Fruit fly (Drosophila melanogaster) whole organism, embryonic: ENCODE results near the gene eIF2Bepsilon.
A peak's percentile ranks its signal among the peaks of the same experiment; 100 is the strongest.

Experiments
- Atf-2 ChIP-seq: fragments of 200-800 bp; sonication (Bioruptor generic); optimal IDR thresholded peaks from 2 replicates; lab custom pipeline; 2016; ENCODE audit warnings: missing biosample characterization, missing genetic modification characterization
- Blimp-1 ChIP-seq: fragments of 200-800 bp; sonication (Bioruptor generic); optimal IDR thresholded peaks from 3 replicates; lab custom pipeline; 2018; ENCODE audit warnings: missing biosample characterization, missing genetic modification characterization, mild to moderate bottlenecking, moderate library complexity, missing genetic modification reagents
- BtbVII ChIP-seq: fragments of 200-800 bp; sonication (Bioruptor generic); optimal IDR thresholded peaks from 3 replicates; lab custom pipeline; 2017; ENCODE audit warnings: missing biosample characterization, mild to moderate bottlenecking, missing genetic modification characterization
- CG10147 ChIP-seq: fragments of 200-800 bp; sonication (Bioruptor generic); optimal IDR thresholded peaks from 2 replicates; lab custom pipeline; 2019; ENCODE audit warnings: missing biosample characterization, mild to moderate bottlenecking, missing genetic modification characterization, moderate library complexity
- CG10565 ChIP-seq: fragments of 200-800 bp; sonication (Bioruptor generic); optimal IDR thresholded peaks from 3 replicates; lab custom pipeline; 2016; ENCODE audit warnings: missing biosample characterization, mild to moderate bottlenecking, missing genetic modification characterization
- CG14860 ChIP-seq: fragments of 200-800 bp; sonication (Bioruptor generic); IDR thresholded peaks from 3 replicates; pipeline ENCODE4 v1.3.6; 2022; ENCODE audit warnings: missing biosample characterization, missing genetic modification characterization; ENCODE audit not compliant: partially characterized antibody
- CG15696 ChIP-seq: fragments of 200-800 bp; sonication (Bioruptor generic); optimal IDR thresholded peaks from 2 replicates; lab custom pipeline; 2019; ENCODE audit warnings: missing biosample characterization, mild to moderate bottlenecking, missing genetic modification characterization, moderate library complexity
- CG16863 ChIP-seq: fragments of 200-800 bp; sonication (Bioruptor generic); optimal IDR thresholded peaks from 3 replicates; lab custom pipeline; 2016; ENCODE audit warnings: missing biosample characterization, missing genetic modification characterization
- CG17568 ChIP-seq: fragments of 200-800 bp; sonication (Bioruptor generic); optimal IDR thresholded peaks from 2 replicates; lab custom pipeline; 2018; ENCODE audit warnings: missing biosample characterization, mild to moderate bottlenecking, missing genetic modification characterization, moderate library complexity
- CG18011 ChIP-seq: fragments of 200-800 bp; sonication (Bioruptor generic); optimal IDR thresholded peaks from 2 replicates; lab custom pipeline; 2017; ENCODE audit warnings: missing biosample characterization, missing genetic modification characterization, mild to moderate bottlenecking, moderate library complexity, missing genotype
- CG18764 ChIP-seq: fragments of 200-800 bp; sonication (Bioruptor generic); optimal IDR thresholded peaks from 3 replicates; lab custom pipeline; 2016; ENCODE audit warnings: missing biosample characterization, missing genetic modification characterization
- CG30431 ChIP-seq: fragments of 200-800 bp; sonication (Bioruptor generic); optimal IDR thresholded peaks from 2 replicates; lab custom pipeline; 2017; ENCODE audit warnings: missing biosample characterization, missing genetic modification characterization
- CG34224 ChIP-seq: fragments of 200-800 bp; sonication (Bioruptor generic); IDR thresholded peaks from 3 replicates; pipeline ENCODE4 v1.3.6; 2022; ENCODE audit warnings: missing biosample characterization, missing genetic modification characterization; ENCODE audit not compliant: partially characterized antibody
- CG6175 ChIP-seq: fragments of 200-800 bp; sonication (Bioruptor generic); IDR thresholded peaks from 3 replicates; pipeline ENCODE4 v1.3.6; 2022; ENCODE audit warnings: missing biosample characterization, missing genetic modification characterization
- CG6689 ChIP-seq: fragments of 200-800 bp; sonication (Bioruptor generic); IDR thresholded peaks from 2 replicates; pipeline ENCODE4 v1.3.6; 2022; ENCODE audit warnings: missing biosample characterization, missing genetic modification characterization
- CG7357 ChIP-seq: fragments of 200-800 bp; sonication (Bioruptor generic); IDR thresholded peaks from 3 replicates; pipeline ENCODE4 v1.3.6; 2022; ENCODE audit warnings: missing biosample characterization, missing genetic modification characterization
- CG7786 ChIP-seq: fragments of 200-800 bp; sonication (Bioruptor generic); optimal IDR thresholded peaks from 2 replicates; lab custom pipeline; 2016; ENCODE audit warnings: missing biosample characterization, missing genetic modification characterization
- CG8281 ChIP-seq: fragments of 200-800 bp; sonication (Bioruptor generic); optimal IDR thresholded peaks from 2 replicates; lab custom pipeline; 2018; ENCODE audit warnings: missing biosample characterization, mild to moderate bottlenecking, missing genetic modification characterization, moderate library complexity
- CG8290 ChIP-seq, 3 experiments: fragments of 200-800 bp; sonication (Bioruptor generic); optimal IDR thresholded peaks; 2 replicates each; lab custom pipeline; 2016 to 2019; ENCODE audit warnings: missing biosample characterization in 3 of 3, missing genetic modification characterization in 3 of 3, mild to moderate bottlenecking in 2 of 3, moderate library complexity in 1 of 3
- CG8478 ChIP-seq: fragments of >200 bp; optimal IDR thresholded peaks from 2 replicates; lab custom pipeline; 2018
- CG8765 ChIP-seq: fragments of 200-800 bp; sonication (Bioruptor generic); IDR thresholded peaks from 2 replicates; pipeline ENCODE4 v1.3.6; 2022; ENCODE audit warnings: missing biosample characterization, missing genetic modification characterization
- Ets97D ChIP-seq: fragments of 200-800 bp; sonication (Bioruptor generic); optimal IDR thresholded peaks from 3 replicates; lab custom pipeline; 2016; ENCODE audit warnings: missing biosample characterization, missing genetic modification characterization
- Fer2 ChIP-seq: fragments of 200-800 bp; sonication (Bioruptor generic); optimal IDR thresholded peaks from 2 replicates; lab custom pipeline; 2018; ENCODE audit warnings: missing biosample characterization, mild to moderate bottlenecking, missing genetic modification characterization, moderate library complexity
- HmgD ChIP-seq: fragments of 200-800 bp; sonication (Bioruptor generic); optimal IDR thresholded peaks from 3 replicates; lab custom pipeline; 2016; ENCODE audit warnings: missing biosample characterization, missing genetic modification characterization
- Hr51 ChIP-seq, 2 experiments: fragments of 200-800 bp; sonication (Bioruptor generic); optimal IDR thresholded peaks; 2 replicates in 1 of 2; 3 replicates in 1 of 2; lab custom pipeline; 2016 to 2018; ENCODE audit warnings: missing biosample characterization in 2 of 2, missing genetic modification characterization in 2 of 2, mild to moderate bottlenecking in 1 of 2, moderate library complexity in 1 of 2
- Lhr ChIP-seq: fragments of 200-800 bp; sonication (Bioruptor generic); optimal IDR thresholded peaks from 3 replicates; lab custom pipeline; 2017; ENCODE audit warnings: mild to moderate bottlenecking, missing biosample characterization, missing genetic modification reagents, missing genetic modification characterization
- Nf-YA ChIP-seq: fragments of 200-800 bp; sonication (Bioruptor generic); IDR thresholded peaks from 2 replicates; pipeline ENCODE4 v1.3.6; 2022; ENCODE audit warnings: missing biosample characterization, missing genetic modification characterization
- Optix ChIP-seq: fragments of 200-800 bp; sonication (Bioruptor generic); IDR thresholded peaks from 3 replicates; pipeline ENCODE4 v1.3.6; 2022; ENCODE audit warnings: missing biosample characterization, missing genetic modification characterization
- Ravus ChIP-seq: fragments of 200-800 bp; sonication (Bioruptor generic); IDR thresholded peaks from 2 replicates; pipeline ENCODE4 v1.3.6; 2022; ENCODE audit warnings: missing biosample characterization, missing genetic modification characterization
- amos ChIP-seq: fragments of 200-800 bp; sonication (Bioruptor generic); IDR thresholded peaks from 2 replicates; pipeline ENCODE4 v1.3.6; 2022; ENCODE audit warnings: missing biosample characterization, missing genetic modification characterization; ENCODE audit not compliant: partially characterized antibody
- aop ChIP-seq: fragments of 200-800 bp; sonication (Bioruptor generic); IDR thresholded peaks from 2 replicates; pipeline ENCODE4 v1.3.6; 2022; ENCODE audit warnings: missing biosample characterization, missing genetic modification characterization
- ara ChIP-seq: fragments of 200-800 bp; sonication (Bioruptor generic); IDR thresholded peaks from 2 replicates; pipeline ENCODE4 v1.3.6; 2022; ENCODE audit warnings: missing biosample characterization, missing genetic modification characterization
- ci ChIP-seq: fragments of 200-800 bp; sonication (Bioruptor generic); IDR thresholded peaks from 3 replicates; pipeline ENCODE4 v1.3.6; 2022; ENCODE audit warnings: missing biosample characterization, missing genetic modification characterization
- ewg ChIP-seq: fragments of 200-800 bp; sonication (Bioruptor generic); optimal IDR thresholded peaks from 3 replicates; lab custom pipeline; 2017; ENCODE audit warnings: mild to moderate bottlenecking, missing biosample characterization, missing genetic modification reagents, missing genetic modification characterization
- eyg ChIP-seq: fragments of 200-800 bp; sonication (Bioruptor generic); optimal IDR thresholded peaks from 3 replicates; lab custom pipeline; 2016; ENCODE audit warnings: missing biosample characterization, missing genetic modification characterization
- fd102C ChIP-seq: fragments of 200-800 bp; sonication (Bioruptor generic); optimal IDR thresholded peaks from 2 replicates; lab custom pipeline; 2018; ENCODE audit warnings: missing biosample characterization, mild to moderate bottlenecking, missing genetic modification characterization, moderate library complexity
- gce ChIP-seq: fragments of 200-800 bp; sonication (Bioruptor generic); IDR thresholded peaks from 3 replicates; pipeline ENCODE4 v1.3.6; 2022; ENCODE audit warnings: missing biosample characterization, missing genetic modification characterization
- gsb ChIP-seq: fragments of 200-800 bp; sonication (Bioruptor generic); IDR thresholded peaks from 2 replicates; pipeline ENCODE4 v1.3.6; 2022; ENCODE audit warnings: missing biosample characterization, missing genetic modification characterization
- klu ChIP-seq: fragments of 200-800 bp; sonication (Bioruptor generic); IDR thresholded peaks from 2 replicates; pipeline ENCODE4 v1.3.6; 2022; ENCODE audit warnings: missing biosample characterization, missing genetic modification characterization
- kni ChIP-seq: fragments of 200-800 bp; sonication (Bioruptor generic); optimal IDR thresholded peaks from 3 replicates; lab custom pipeline; 2017; ENCODE audit warnings: mild to moderate bottlenecking, missing biosample characterization, missing genetic modification reagents, missing genetic modification characterization
- lov ChIP-seq, 2 experiments: fragments of 200-800 bp in 1 of 2; fragments of >200 bp in 1 of 2; sonication (Bioruptor generic) in 1 of 2; IDR thresholded peaks in 1 of 2; optimal IDR thresholded peaks in 1 of 2; 2 replicates in 1 of 2; 3 replicates in 1 of 2; pipeline versions ENCODE4 v1.3.6 to Lab custom; 2017 to 2022; ENCODE audit warnings: missing biosample characterization in 1 of 2, missing genetic modification characterization in 1 of 2
- maf-S ChIP-seq: fragments of 200-800 bp; sonication (Bioruptor generic); optimal IDR thresholded peaks from 2 replicates; lab custom pipeline; 2016; ENCODE audit warnings: missing biosample characterization, missing genetic modification characterization
- phol ChIP-seq: fragments of 200-800 bp; sonication (Bioruptor generic); optimal IDR thresholded peaks from 3 replicates; lab custom pipeline; 2018; ENCODE audit warnings: missing biosample characterization, mild to moderate bottlenecking, missing genetic modification characterization, moderate library complexity
- psq ChIP-seq: fragments of 200-800 bp; sonication (Bioruptor generic); optimal IDR thresholded peaks from 2 replicates; lab custom pipeline; 2017; ENCODE audit warnings: missing biosample characterization, missing genetic modification characterization
- repo ChIP-seq: fragments of 200-800 bp; sonication (Bioruptor generic); optimal IDR thresholded peaks from 2 replicates; lab custom pipeline; 2016; ENCODE audit warnings: missing biosample characterization, missing genetic modification characterization
- ro ChIP-seq: fragments of 200-800 bp; sonication (Bioruptor generic); IDR thresholded peaks from 2 replicates; pipeline ENCODE4 v1.3.6; 2022; ENCODE audit warnings: missing biosample characterization, missing genetic modification characterization
- schlank ChIP-seq: fragments of 200-800 bp; sonication (Bioruptor generic); optimal IDR thresholded peaks from 2 replicates; lab custom pipeline; 2018; ENCODE audit warnings: missing biosample characterization, mild to moderate bottlenecking, missing genetic modification characterization
- seq ChIP-seq: fragments of 200-800 bp; sonication (Bioruptor generic); IDR thresholded peaks from 2 replicates; pipeline ENCODE4 v1.3.6; 2022; ENCODE audit warnings: missing biosample characterization, missing genetic modification characterization
- unpg ChIP-seq: fragments of 200-800 bp; sonication (Bioruptor generic); optimal IDR thresholded peaks from 3 replicates; lab custom pipeline; 2018; ENCODE audit warnings: missing biosample characterization, mild to moderate bottlenecking, missing genetic modification characterization, moderate library complexity
- wek ChIP-seq: fragments of 200-800 bp; sonication (Bioruptor generic); optimal IDR thresholded peaks from 3 replicates; lab custom pipeline; 2018; ENCODE audit warnings: missing biosample characterization, mild to moderate bottlenecking, missing genetic modification characterization, moderate library complexity

The eIF2Bepsilon gene

DNA sequence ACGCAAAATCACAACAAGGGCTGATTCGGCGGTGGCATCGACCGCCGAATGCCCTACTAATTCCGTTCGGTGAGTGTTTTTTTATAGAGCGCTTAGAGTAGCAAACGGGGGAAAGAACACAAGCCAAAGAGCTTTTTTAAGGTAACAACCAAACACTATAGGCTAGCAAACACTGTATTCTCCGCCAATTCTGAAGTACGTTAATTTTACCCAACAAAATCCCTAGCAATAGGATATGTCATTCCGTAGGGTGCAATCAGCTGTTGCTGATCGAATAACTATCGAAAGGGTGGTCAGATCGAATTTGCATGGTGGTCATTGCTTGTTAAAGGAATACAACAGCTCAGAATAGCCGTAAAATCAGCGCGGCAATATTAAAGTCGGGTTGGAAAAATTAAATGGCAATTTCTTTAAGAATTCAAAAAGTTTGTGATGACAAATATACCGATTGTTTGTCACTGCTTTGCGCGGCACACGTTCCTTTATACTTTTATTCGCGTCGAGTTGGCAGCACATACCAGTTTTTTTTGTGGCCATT is 14.9 kb downstream of the eIF2Bepsilon start, which contains the start of gene mip130 (continued):
- no peak for TF ChIP-seq fd102C
- TF ChIP-seq psq (GFP tag; lab: Kevin White, UChicago) = no peak
- no peak for TF ChIP-seq Nf-YA (GFP tag; lab: Robert Waterston, UW)
- no peak for TF ChIP-seq CG7786 (GFP tag; lab: Kevin White, UChicago)
- no peak for TF ChIP-seq CG6175
- no peak for TF ChIP-seq ara (GFP tag; lab: Robert Waterston, UW)
- no peak for TF ChIP-seq CG30431 (GFP tag; lab: Kevin White, UChicago)
- no peak for TF ChIP-seq Fer2 (tag; lab: Kevin White, UChicago)
- TF ChIP-seq klu (GFP tag; lab: Robert Waterston, UW) = no peak
- no peak for TF ChIP-seq ci (GFP tag; lab: Robert Waterston, UW)
- TF ChIP-seq unpg (GFP tag; lab: Kevin White, UChicago) = peak; percentile 33
- TF ChIP-seq CG17568 = no peak
- 0 out of 3 replicates have a peak, but pooled peaks have one; percentile 52 for TF ChIP-seq CG14860 (GFP tag; lab: Robert Waterston, UW)
- TF ChIP-seq Optix (GFP tag; lab: Robert Waterston, UW) = peak; percentile 17; the same call in 1 of the 3 replicates
- TF ChIP-seq lov (optimal IDR thresholded peaks at IDR 0.05; lab: Kevin White, UChicago) = no peak
- no peak for TF ChIP-seq lov (GFP tag; IDR thresholded peaks at IDR 0.05; lab: Robert Waterston, UW)
- TF ChIP-seq CG10147 (GFP tag; lab: Kevin White, UChicago) = peak; percentile 55
- no peak for TF ChIP-seq gsb (GFP tag; lab: Robert Waterston, UW)
- TF ChIP-seq Lhr (GFP tag; lab: Kevin White, UChicago) = no peak
- TF ChIP-seq amos = peak; percentile 66
- TF ChIP-seq kni (GFP tag; lab: Kevin White, UChicago) = no peak
- TF ChIP-seq CG7357 (GFP tag; lab: Robert Waterston, UW) = no peak
- TF ChIP-seq eyg = no peak
- TF ChIP-seq ewg (GFP tag; lab: Kevin White, UChicago) = no peak
- TF ChIP-seq Ets97D (GFP tag; lab: Kevin White, UChicago) = peak; percentile 24
- no peak for TF ChIP-seq CG10565
- peak; percentile 67 for TF ChIP-seq CG6689 (GFP tag; lab: Robert Waterston, UW)
- peak; percentile 28 for TF ChIP-seq CG18764
- no peak for TF ChIP-seq CG8281 (tag; lab: Kevin White, UChicago)
- no peak for TF ChIP-seq aop (GFP tag; lab: Robert Waterston, UW)
- TF ChIP-seq CG18011 (GFP tag; lab: Kevin White, UChicago) = no peak
- TF ChIP-seq CG15696 (tag; lab: Kevin White, UChicago) = peak; percentile 40
- no peak for TF ChIP-seq CG8290 (GFP tag; optimal IDR thresholded peaks at IDR 0.05; lab: Kevin White, UChicago)
- no peak for TF ChIP-seq CG8290 (tag; optimal IDR thresholded peaks at IDR 0.05; lab: Kevin White, UChicago)
- no peak for TF ChIP-seq schlank (tag; lab: Kevin White, UChicago)
- no peak for TF ChIP-seq repo (GFP tag; lab: Kevin White, UChicago)
- TF ChIP-seq Blimp-1 (GFP tag; lab: Kevin White, UChicago) = peak; percentile 18
- TF ChIP-seq BtbVII (GFP tag; lab: Kevin White, UChicago) = no peak
- no peak for TF ChIP-seq Ravus (GFP tag; lab: Robert Waterston, UW)
- TF ChIP-seq phol (tag; lab: Kevin White, UChicago) = peak; percentile 40
- TF ChIP-seq seq (GFP tag; lab: Robert Waterston, UW) = 0 out of 2 replicates have a peak, but pooled peaks have one; percentile 23
- no peak for TF ChIP-seq CG8765
- no peak for TF ChIP-seq CG16863 (GFP tag; lab: Kevin White, UChicago)
- no peak for TF ChIP-seq maf-S (GFP tag; lab: Kevin White, UChicago)
- TF ChIP-seq Atf-2 (GFP tag; lab: Kevin White, UChicago) = no peak
- no peak for TF ChIP-seq HmgD
- TF ChIP-seq wek (GFP tag; lab: Kevin White, UChicago) = no peak
- TF ChIP-seq CG8478 (lab: Kevin White, UChicago) = no peak
- peak in 1 of 2 experiments; percentile 51 for TF ChIP-seq Hr51 (GFP tag; optimal IDR thresholded peaks at IDR 0.05; lab: Kevin White, UChicago)
- no peak for TF ChIP-seq ro (GFP tag; lab: Robert Waterston, UW)
- TF ChIP-seq gce (GFP tag; lab: Robert Waterston, UW) = no peak
- TF ChIP-seq CG34224 (GFP tag; lab: Robert Waterston, UW) = peak; percentile 81
